Worm (Caenorhabditis elegans) whole organism, L2 larva: ENCODE measurements around the gene lgc-16.

Experiments used
- C34F6.9 ChIP-seq: fragments of 150-350 bp; optimal IDR thresholded peaks from 2 replicates; lab custom pipeline; 2014; ENCODE audit warnings: missing biosample characterization, missing genetic modification characterization
- F13H6.1 ChIP-seq: sonication (generic microtip); optimal IDR thresholded peaks from 2 replicates; lab custom pipeline; 2016; ENCODE audit warnings: missing genetic modification characterization, missing compliant biosample characterization
- R02D3.7 ChIP-seq: fragments of 150-350 bp; optimal IDR thresholded peaks from 2 replicates; lab custom pipeline; 2014; ENCODE audit warnings: missing biosample characterization, missing genetic modification characterization
- Y55F3AM.14 ChIP-seq: fragments of 200-800 bp; sonication (Bioruptor generic); optimal IDR thresholded peaks from 2 replicates; lab custom pipeline; 2018; ENCODE audit warnings: mild to moderate bottlenecking, missing genetic modification characterization, missing compliant biosample characterization
- ZK546.5 ChIP-seq: sonication (generic microtip); optimal IDR thresholded peaks from 2 replicates; lab custom pipeline; 2017; ENCODE audit warnings: missing biosample characterization, missing genetic modification characterization
- alr-1 ChIP-seq: fragments of 150-350 bp; optimal IDR thresholded peaks from 2 replicates; lab custom pipeline; 2014; ENCODE audit warnings: missing biosample characterization, missing genetic modification characterization
- aly-2 ChIP-seq: fragments of 150-350 bp; optimal IDR thresholded peaks from 2 replicates; lab custom pipeline; 2014; ENCODE audit warnings: missing biosample characterization, missing genetic modification characterization
- ama-1 ChIP-seq: fragments of 150-350 bp; optimal IDR thresholded peaks from 2 replicates; lab custom pipeline; 2018; ENCODE audit warnings: inconsistent platforms
- blmp-1 ChIP-seq: sonication (generic microtip); optimal IDR thresholded peaks from 2 replicates; lab custom pipeline; 2017; ENCODE audit warnings: missing genetic modification characterization, mild to moderate bottlenecking, missing compliant biosample characterization, antibody characterized with exemption, moderate library complexity; ENCODE audit not compliant: insufficient read depth
- ceh-82 ChIP-seq: fragments of 150-350 bp; optimal IDR thresholded peaks from 2 replicates; lab custom pipeline; 2014; ENCODE audit warnings: missing biosample characterization, missing genetic modification characterization
- crh-2 ChIP-seq: sonication (generic microtip); optimal IDR thresholded peaks from 2 replicates; lab custom pipeline; 2017; ENCODE audit warnings: missing biosample characterization, missing genetic modification characterization
- dmd-4 ChIP-seq: sonication (generic microtip); optimal IDR thresholded peaks from 2 replicates; lab custom pipeline; 2017; ENCODE audit warnings: missing biosample characterization, missing genetic modification characterization
- egl-27 ChIP-seq: sonication (generic microtip); optimal IDR thresholded peaks from 3 replicates; lab custom pipeline; 2017; ENCODE audit warnings: missing biosample characterization, missing genetic modification reagents, missing genetic modification characterization
- elt-1 ChIP-seq: fragments of 150-350 bp; optimal IDR thresholded peaks from 2 replicates; lab custom pipeline; 2014; ENCODE audit warnings: missing biosample characterization, missing genetic modification characterization
- elt-3 ChIP-seq: sonication (generic microtip); optimal IDR thresholded peaks from 2 replicates; lab custom pipeline; 2017; ENCODE audit warnings: missing biosample characterization, missing genetic modification characterization
- fos-1 ChIP-seq: fragments of 150-350 bp; optimal IDR thresholded peaks from 2 replicates; lab custom pipeline; 2014; ENCODE audit warnings: missing biosample characterization, missing genetic modification characterization
- gmeb-1 ChIP-seq: fragments of 150-350 bp; optimal IDR thresholded peaks from 2 replicates; lab custom pipeline; 2014; ENCODE audit warnings: missing biosample characterization, missing genetic modification characterization
- lin-11 ChIP-seq: fragments of 150-350 bp; sonication (generic microtip); optimal IDR thresholded peaks from 2 replicates; lab custom pipeline; 2014; ENCODE audit warnings: missing biosample characterization, missing genetic modification characterization, inconsistent platforms, mixed read lengths
- lin-13 ChIP-seq: fragments of 150-350 bp; optimal IDR thresholded peaks from 2 replicates; lab custom pipeline; 2014; ENCODE audit warnings: missing biosample characterization, missing genetic modification reagents, missing genetic modification characterization
- lin-39 ChIP-seq: fragments of 150-350 bp; optimal IDR thresholded peaks from 2 replicates; lab custom pipeline; 2014; ENCODE audit warnings: missing biosample characterization, missing genetic modification reagents, missing genetic modification characterization
- lsy-2 ChIP-seq, 2 experiments: fragments of 150-350 bp in 1 of 2; sonication (generic microtip) in 1 of 2; optimal IDR thresholded peaks; 2 replicates each; lab custom pipeline; 2014 to 2017; ENCODE audit warnings: missing biosample characterization in 2 of 2, missing genetic modification characterization in 2 of 2
- mbf-1 ChIP-seq: sonication (generic microtip); optimal IDR thresholded peaks from 2 replicates; lab custom pipeline; 2017; ENCODE audit warnings: missing biosample characterization, missing genetic modification characterization
- nhr-10 ChIP-seq: sonication (generic microtip); optimal IDR thresholded peaks from 2 replicates; lab custom pipeline; 2017; ENCODE audit warnings: missing biosample characterization, missing genetic modification characterization
- nhr-11 ChIP-seq: fragments of 150-350 bp; optimal IDR thresholded peaks from 2 replicates; lab custom pipeline; 2014; ENCODE audit warnings: missing biosample characterization, missing genetic modification characterization
- nhr-129 ChIP-seq: fragments of 150-350 bp; optimal IDR thresholded peaks from 2 replicates; lab custom pipeline; 2014; ENCODE audit warnings: missing biosample characterization, missing genetic modification characterization
- nhr-21 ChIP-seq: fragments of 150-350 bp; optimal IDR thresholded peaks from 2 replicates; lab custom pipeline; 2014; ENCODE audit warnings: missing biosample characterization, missing genetic modification characterization
- nhr-23 ChIP-seq: fragments of 150-350 bp; optimal IDR thresholded peaks from 2 replicates; lab custom pipeline; 2014; ENCODE audit warnings: missing biosample characterization, missing genetic modification reagents, missing genetic modification characterization
- nhr-237 ChIP-seq: fragments of 150-350 bp; optimal IDR thresholded peaks from 2 replicates; lab custom pipeline; 2014; ENCODE audit warnings: missing biosample characterization, missing genetic modification characterization
- nhr-25 ChIP-seq: fragments of 150-350 bp; sonication (generic microtip); optimal IDR thresholded peaks from 3 replicates; lab custom pipeline; 2014; ENCODE audit warnings: missing biosample characterization, missing genetic modification characterization
- nhr-6 ChIP-seq: fragments of 150-350 bp; optimal IDR thresholded peaks from 2 replicates; lab custom pipeline; 2014; ENCODE audit warnings: missing biosample characterization, missing genetic modification characterization
- nhr-77 ChIP-seq: fragments of 150-350 bp; optimal IDR thresholded peaks from 2 replicates; lab custom pipeline; 2014; ENCODE audit warnings: missing biosample characterization, missing genetic modification characterization
- peb-1 ChIP-seq: fragments of 150-350 bp; optimal IDR thresholded peaks from 2 replicates; lab custom pipeline; 2014; ENCODE audit warnings: missing biosample characterization, missing genetic modification characterization
- skn-1 ChIP-seq: sonication (generic microtip); optimal IDR thresholded peaks from 2 replicates; lab custom pipeline; 2017; ENCODE audit warnings: missing biosample characterization, missing genetic modification characterization
- sma-9 ChIP-seq, 2 experiments: fragments of 150-350 bp in 1 of 2; sonication (generic microtip) in 1 of 2; optimal IDR thresholded peaks; 2 replicates each; lab custom pipeline; 2014 to 2016; ENCODE audit warnings: missing genetic modification characterization in 2 of 2, mild to moderate bottlenecking in 1 of 2, missing biosample characterization in 1 of 2, missing compliant biosample characterization in 1 of 2, missing genetic modification reagents in 1 of 2, moderate library complexity in 1 of 2
- snpc-4 ChIP-seq: fragments of 150-350 bp; optimal IDR thresholded peaks from 2 replicates; lab custom pipeline; 2014; ENCODE audit warnings: missing biosample characterization, missing genetic modification characterization
- unc-39 ChIP-seq: fragments of 150-350 bp; optimal IDR thresholded peaks from 2 replicates; lab custom pipeline; 2014; ENCODE audit warnings: missing biosample characterization, missing genetic modification characterization
- unc-55 ChIP-seq: fragments of 150-350 bp; sonication (generic microtip); optimal IDR thresholded peaks from 3 replicates; lab custom pipeline; 2014; ENCODE audit warnings: missing biosample characterization, missing genetic modification reagents, missing genetic modification characterization
- unc-62 ChIP-seq: fragments of 150-350 bp; optimal IDR thresholded peaks from 2 replicates; lab custom pipeline; 2014; ENCODE audit warnings: missing biosample characterization, missing genetic modification reagents, missing genetic modification characterization
- zag-1 ChIP-seq: fragments of 150-350 bp; optimal IDR thresholded peaks from 2 replicates; lab custom pipeline; 2014; ENCODE audit warnings: missing biosample characterization, missing genetic modification characterization
- ztf-11 ChIP-seq: sonication (generic microtip); optimal IDR thresholded peaks from 2 replicates; lab custom pipeline; 2017; ENCODE audit warnings: missing biosample characterization, missing genetic modification characterization

Gene lgc-16

DNA sequence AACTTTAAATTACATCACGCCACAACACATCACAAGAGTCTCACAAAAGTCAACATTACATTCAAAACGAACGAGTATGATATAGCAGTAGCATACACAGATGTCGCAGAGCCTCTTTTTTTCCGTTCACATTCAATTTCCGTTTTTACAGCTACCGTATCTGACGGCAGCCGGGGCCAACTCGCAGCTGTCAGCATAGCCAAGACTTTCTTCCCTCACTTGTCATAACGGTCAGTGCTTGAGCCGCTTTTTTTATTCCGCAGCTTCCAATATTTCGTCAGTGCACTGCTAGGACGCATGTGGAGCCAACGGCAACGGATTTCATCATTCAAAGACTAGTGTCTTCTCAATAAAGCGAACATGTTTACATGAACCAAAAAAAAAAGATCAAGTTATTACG, 24.4 kb upstream of the lgc-16 start:
- TF ChIP-seq nhr-10 (no peak), peb-1 (tag; lab: Kevin White, UChicago) (no peak), unc-55 (GFP tag; lab: Kevin White, UChicago) (peak; percentile 21)

DNA sequence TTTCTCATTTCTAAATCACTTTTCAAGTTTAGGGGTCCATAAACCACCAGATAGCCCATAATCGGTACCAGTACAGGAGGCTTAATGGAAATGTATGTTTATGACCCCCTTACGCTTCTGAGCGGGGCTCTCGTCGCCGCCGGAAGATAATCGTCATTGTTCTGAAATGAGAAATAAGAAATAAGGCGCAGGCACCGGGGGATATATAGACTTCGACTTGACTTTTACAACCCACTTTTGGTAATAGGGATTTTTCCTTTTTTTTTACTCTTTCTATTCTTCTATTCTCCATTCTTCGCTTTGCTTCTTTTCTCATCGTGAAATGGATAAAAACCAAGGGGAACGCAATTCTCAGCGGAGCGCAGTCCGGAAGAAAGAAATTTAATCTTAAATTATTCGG, 23.2 kb upstream of the lgc-16 start:
- TF ChIP-seq nhr-6 (tag; lab: Kevin White, UChicago) (no peak), nhr-10 (no peak), ama-1 (lab: Kevin White, UChicago) (no peak), ZK546.5 (tag; lab: Kevin White, UChicago) (no peak), snpc-4 (tag; lab: Kevin White, UChicago) (no peak), nhr-129 (tag; lab: Kevin White, UChicago) (no peak), nhr-77 (tag; lab: Kevin White, UChicago) (no peak), Y55F3AM.14 (no peak), C34F6.9 (no peak), lin-11 (no peak), unc-62 (GFP tag; lab: Kevin White, UChicago) (no peak), alr-1 (tag; lab: Kevin White, UChicago) (no peak), nhr-11 (tag; lab: Kevin White, UChicago) (no peak), nhr-237 (no peak)

DNA sequence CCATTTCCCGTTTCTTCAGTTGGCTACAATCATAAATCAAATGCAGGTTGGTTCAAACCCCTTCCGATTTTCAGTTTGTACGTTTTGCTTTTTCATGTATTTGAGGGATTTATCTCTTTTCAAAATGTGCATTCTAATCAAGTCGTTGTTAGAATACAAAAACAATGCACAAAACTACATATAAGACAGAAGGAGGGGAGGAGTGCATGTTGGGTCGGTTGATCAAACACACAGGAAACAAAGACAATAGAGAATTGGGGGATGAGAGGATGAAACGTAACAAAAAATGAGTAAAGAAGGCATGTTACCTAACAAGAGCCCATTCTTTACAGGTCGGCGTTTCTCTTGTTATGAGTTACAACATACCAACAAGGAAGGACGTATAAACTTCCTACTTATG, 20.4 kb upstream of the lgc-16 start:
- TF ChIP-seq unc-39 (no peak), gmeb-1 (tag; lab: Kevin White, UChicago) (no peak), dmd-4 (tag; lab: Kevin White, UChicago) (no peak)

DNA sequence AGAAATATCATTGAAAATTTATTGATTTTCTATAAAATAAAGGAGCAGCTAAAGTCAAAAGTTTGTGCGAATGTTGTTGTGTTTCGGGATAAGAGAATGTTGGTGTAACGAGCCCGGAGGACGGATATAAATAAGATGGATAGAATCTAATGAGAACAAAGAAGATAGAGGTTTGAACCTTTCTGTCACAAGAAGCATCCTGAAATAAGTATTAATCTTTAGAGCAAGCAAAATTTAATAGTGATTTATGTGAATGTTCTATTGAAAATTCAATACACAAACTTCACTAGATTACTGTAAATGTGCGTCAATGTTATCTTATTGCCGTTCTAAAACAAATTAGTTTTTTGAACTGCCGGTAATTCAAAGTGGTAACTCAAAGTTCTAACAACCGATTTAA, 14.7 kb upstream of the lgc-16 start, which contains the start of gene W03G11.3:
W03G11.3 (minus strand) TSS at position 101 of the 400 bp plus-strand sequence.
- TF ChIP-seq elt-1 (tag; lab: Kevin White, UChicago) (no peak), nhr-10 (no peak)

DNA sequence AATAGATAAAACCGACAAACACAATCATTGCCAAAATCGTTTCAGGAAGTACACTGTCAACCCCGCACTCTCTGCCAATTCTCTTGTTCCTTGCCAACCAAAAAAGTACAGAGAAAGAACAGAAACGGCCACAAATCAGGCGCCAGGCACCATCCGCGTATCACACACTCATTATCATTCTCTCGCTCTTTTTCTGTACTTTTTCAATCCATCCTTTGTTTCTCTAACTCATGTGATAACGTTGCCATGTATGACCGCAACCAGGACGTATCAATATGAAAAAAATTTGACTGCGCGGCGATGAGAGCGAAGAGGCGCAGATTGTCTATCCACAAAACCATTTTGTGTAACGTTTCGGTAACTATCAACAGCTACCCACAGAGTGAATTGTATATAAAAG, 13.8 kb upstream of the lgc-16 start, which contains the start of gene col-181:
col-181 (plus strand) TSS at position 301 of the 400 bp plus-strand sequence.
- TF ChIP-seq crh-2 (tag; lab: Kevin White, UChicago), result no peak
- no peak for TF ChIP-seq ama-1 (lab: Kevin White, UChicago)
- no peak for TF ChIP-seq blmp-1 (tag; lab: Kevin White, UChicago)
- no peak for TF ChIP-seq unc-62 (GFP tag; lab: Kevin White, UChicago)
- no peak for TF ChIP-seq nhr-23 (tag; lab: Kevin White, UChicago)
- no peak for TF ChIP-seq dmd-4 (tag; lab: Kevin White, UChicago)
- TF ChIP-seq unc-55 (GFP tag; lab: Kevin White, UChicago), result no peak
- TF ChIP-seq peb-1 (tag; lab: Kevin White, UChicago), result no peak
- no peak for TF ChIP-seq R02D3.7 (tag; lab: Kevin White, UChicago)
- no peak for TF ChIP-seq sma-9 (GFP tag; optimal IDR thresholded peaks at IDR 0.05; lab: Kevin White, UChicago)
- no peak for TF ChIP-seq sma-9 (tag; optimal IDR thresholded peaks at IDR 0.05; lab: Kevin White, UChicago)
- TF ChIP-seq lin-39, result no peak
- no peak for TF ChIP-seq ZK546.5 (tag; lab: Kevin White, UChicago)
- no peak for TF ChIP-seq zag-1 (tag; lab: Kevin White, UChicago)

DNA sequence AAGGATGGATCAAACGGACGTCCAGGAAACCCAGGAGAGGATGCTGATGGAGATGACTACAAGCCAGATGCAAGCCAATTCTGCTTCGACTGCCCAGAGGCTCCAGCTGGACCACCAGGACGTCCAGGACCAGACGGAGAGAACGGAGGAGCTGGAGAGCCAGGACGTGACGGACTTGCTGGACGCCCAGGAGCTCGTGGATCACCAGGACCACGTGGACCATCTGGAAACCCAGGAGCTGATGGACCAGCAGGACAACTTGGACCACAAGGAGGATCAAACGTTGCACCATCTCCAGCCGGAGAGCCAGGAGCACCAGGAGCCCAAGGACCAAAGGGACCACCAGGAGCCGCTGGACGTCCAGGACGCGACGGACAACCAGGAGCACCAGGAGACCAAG, 13.0 kb upstream of the lgc-16 start:
- no peak for TF ChIP-seq snpc-4 (tag; lab: Kevin White, UChicago)
- no peak for TF ChIP-seq nhr-10
- no peak for TF ChIP-seq ztf-11 (tag; lab: Kevin White, UChicago)
- no peak for TF ChIP-seq elt-1 (tag; lab: Kevin White, UChicago)
- TF ChIP-seq F13H6.1 (tag; lab: Kevin White, UChicago), result no peak

DNA sequence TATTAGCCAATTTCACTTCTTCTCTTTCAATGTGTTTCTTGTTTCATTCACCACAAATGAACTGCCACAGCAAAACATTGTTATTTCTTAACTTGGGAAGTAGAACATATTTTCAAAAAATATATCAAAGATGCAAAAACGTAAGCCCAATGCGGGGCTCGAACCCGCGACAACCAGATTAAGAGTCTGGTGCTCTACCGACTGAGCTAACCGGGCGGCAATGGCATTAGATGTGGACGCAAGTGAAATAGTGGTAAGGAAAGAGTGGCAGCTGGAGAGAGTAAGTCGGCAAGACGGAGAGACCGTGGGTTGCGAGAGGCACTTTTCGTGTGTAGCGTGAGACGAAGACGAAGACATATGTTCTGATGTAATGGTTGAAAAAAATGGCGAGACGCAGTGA, 12.4 kb upstream of the lgc-16 start:
- TF ChIP-seq elt-3 (no peak), nhr-25 (tag; lab: Kevin White, UChicago) (no peak), nhr-129 (tag; lab: Kevin White, UChicago) (peak; percentile 92), egl-27 (tag; lab: Kevin White, UChicago) (peak; percentile 66), aly-2 (no peak), elt-1 (tag; lab: Kevin White, UChicago) (no peak), mbf-1 (tag; lab: Kevin White, UChicago) (no peak), R02D3.7 (tag; lab: Kevin White, UChicago) (no peak), ama-1 (lab: Kevin White, UChicago) (no peak), unc-55 (GFP tag; lab: Kevin White, UChicago) (peak; percentile 77), sma-9 (GFP tag; optimal IDR thresholded peaks at IDR 0.05; lab: Kevin White, UChicago) (peak; percentile 87), sma-9 (tag; optimal IDR thresholded peaks at IDR 0.05; lab: Kevin White, UChicago) (no peak), fos-1 (tag; lab: Kevin White, UChicago) (peak; percentile 66), blmp-1 (tag; lab: Kevin White, UChicago) (no peak), lsy-2 (tag; optimal IDR thresholded peaks at IDR 0.05; lab: Kevin White, UChicago) (peak in 1 of 2 experiments; percentile 66), nhr-21 (peak; percentile 53), lin-13 (GFP tag; lab: Kevin White, UChicago) (peak; percentile 76), nhr-6 (tag; lab: Kevin White, UChicago) (no peak), lin-11 (peak; percentile 39), ztf-11 (tag; lab: Kevin White, UChicago) (no peak), ceh-82 (peak; percentile 27), skn-1 (tag; lab: Kevin White, UChicago) (no peak), ZK546.5 (tag; lab: Kevin White, UChicago) (no peak)
